Comparison of ENCODE assay signal across 1 fruit fly cellular context in genomic region chr3R:23334866-23335265, dm6.
TF ChIP-seq lines count a peak whose summit lies in the region.

No protein-coding gene starts in this region.

TF ChIP-seq in whole organism, embryonic, 481 proteins besides CTCF, POLR2A, EP300 and RAD21 (continued from another document and continues in another):
- peak; percentile 59 for TF ChIP-seq lilli (GFP tag; optimal IDR thresholded peaks at IDR 0.05; lab: Kevin White, UChicago)
- no peak for TF ChIP-seq grn (GFP tag; optimal IDR thresholded peaks at IDR 0.05; lab: Kevin White, UChicago)
- TF ChIP-seq Hr39 (optimal IDR thresholded peaks at IDR 0.05; lab: Kevin White, UChicago) = no peak
- TF ChIP-seq pnt (GFP tag; optimal IDR thresholded peaks at IDR 0.05; lab: Kevin White, UChicago) = no peak
- TF ChIP-seq Fer2 (tag; optimal IDR thresholded peaks at IDR 0.05; lab: Kevin White, UChicago) = no peak
- no peak for TF ChIP-seq NC2β (GFP tag; optimal IDR thresholded peaks at IDR 0.05; lab: Kevin White, UChicago)
- TF ChIP-seq Antp (GFP tag; optimal IDR thresholded peaks at IDR 0.05; lab: Kevin White, UChicago) = no peak
- TF ChIP-seq knrl (GFP tag; IDR thresholded peaks at IDR 0.05; lab: Robert Waterston, UW; ENCODE audit: partially characterized antibody) = no peak
- no peak for TF ChIP-seq CG13287 (GFP tag; IDR thresholded peaks at IDR 0.05; lab: Robert Waterston, UW; ENCODE audit: partially characterized antibody)
- TF ChIP-seq salm (tag; optimal IDR thresholded peaks at IDR 0.05; lab: Kevin White, UChicago) = no peak
- no peak for TF ChIP-seq CG11093 (GFP tag; IDR thresholded peaks at IDR 0.05; lab: Robert Waterston, UW)
- TF ChIP-seq CG11504 (tag; optimal IDR thresholded peaks at IDR 0.05; lab: Kevin White, UChicago) = peak; percentile 50
- no peak for TF ChIP-seq vfl (GFP tag; optimal IDR thresholded peaks at IDR 0.05; lab: Kevin White, UChicago)
- no peak for TF ChIP-seq Camta (GFP tag; optimal IDR thresholded peaks at IDR 0.05; lab: Kevin White, UChicago)
- TF ChIP-seq jigr1 (GFP tag; IDR thresholded peaks at IDR 0.05; lab: Robert Waterston, UW) = no peak
- TF ChIP-seq CG7839 (tag; optimal IDR thresholded peaks at IDR 0.05; lab: Kevin White, UChicago) = peak; percentile 64
- TF ChIP-seq run (tag; optimal IDR thresholded peaks at IDR 0.05; lab: Kevin White, UChicago) = no peak
- TF ChIP-seq CG9609 (GFP tag; optimal IDR thresholded peaks at IDR 0.05; lab: Kevin White, UChicago) = no peak
- TF ChIP-seq CG10267 (tag; optimal IDR thresholded peaks at IDR 0.05; lab: Kevin White, UChicago) = no peak
- TF ChIP-seq stc (GFP tag; IDR thresholded peaks at IDR 0.05; lab: Robert Waterston, UW) = peak; percentile 18; the same call in 1 of the 2 replicates
- peak; percentile 42; the same call in 1 of the 2 replicates for TF ChIP-seq CG7372 (GFP tag; IDR thresholded peaks at IDR 0.05; lab: Robert Waterston, UW)
- TF ChIP-seq az2 (GFP tag; optimal IDR thresholded peaks at IDR 0.05; lab: Kevin White, UChicago) = peak; percentile 6
- TF ChIP-seq chinmo (GFP tag; IDR thresholded peaks at IDR 0.05; lab: Robert Waterston, UW; ENCODE audit: partially characterized antibody) = no peak
- TF ChIP-seq sens (GFP tag; lab: Kevin White, UChicago) = no peak
- peak; percentile 60 for TF ChIP-seq CG32532 (GFP tag; IDR thresholded peaks at IDR 0.05; lab: Robert Waterston, UW)
- TF ChIP-seq gce (GFP tag; IDR thresholded peaks at IDR 0.05; lab: Robert Waterston, UW) = no peak
- no peak for TF ChIP-seq cad (GFP tag; optimal IDR thresholded peaks at IDR 0.05; lab: Kevin White, UChicago)
- TF ChIP-seq Hmx (GFP tag; optimal IDR thresholded peaks at IDR 0.05; lab: Kevin White, UChicago) = no peak
- no peak for TF ChIP-seq Chrac-16 (GFP tag; optimal IDR thresholded peaks at IDR 0.05; lab: Kevin White, UChicago)
- no peak for TF ChIP-seq CG10959 (GFP tag; IDR thresholded peaks at IDR 0.05; lab: Robert Waterston, UW)
- TF ChIP-seq fd64A (GFP tag; optimal IDR thresholded peaks at IDR 0.05; lab: Kevin White, UChicago) = no peak
- TF ChIP-seq YL-1 (GFP tag; optimal IDR thresholded peaks at IDR 0.05; lab: Kevin White, UChicago) = no peak
- no peak for TF ChIP-seq nerfin-2 (GFP tag; IDR thresholded peaks at IDR 0.05; lab: Robert Waterston, UW; ENCODE audit: partially characterized antibody)
- no peak for TF ChIP-seq ken (GFP tag; IDR thresholded peaks at IDR 0.05; lab: Robert Waterston, UW)
- TF ChIP-seq lab (GFP tag; optimal IDR thresholded peaks at IDR 0.05; lab: Kevin White, UChicago) = peak; percentile 77
- TF ChIP-seq Scr (GFP tag; IDR thresholded peaks at IDR 0.05; lab: Robert Waterston, UW; ENCODE audit: partially characterized antibody) = no peak
- TF ChIP-seq ems (GFP tag; optimal IDR thresholded peaks at IDR 0.05; lab: Kevin White, UChicago) = peak; percentile 21
- TF ChIP-seq CG12744 (GFP tag; optimal IDR thresholded peaks at IDR 0.05; lab: Kevin White, UChicago) = no peak
- no peak for TF ChIP-seq CG6654 (GFP tag; optimal IDR thresholded peaks at IDR 0.05; lab: Kevin White, UChicago)
- TF ChIP-seq klu (GFP tag; IDR thresholded peaks at IDR 0.05; lab: Robert Waterston, UW) = peak; percentile 33; the same call in 1 of the 2 replicates
- no peak for TF ChIP-seq CG11696 (GFP tag; IDR thresholded peaks at IDR 0.05; lab: Robert Waterston, UW)
- no peak for TF ChIP-seq insv (GFP tag; optimal IDR thresholded peaks at IDR 0.05; lab: Kevin White, UChicago)
- TF ChIP-seq Ets65A (GFP tag; lab: Kevin White, UChicago) = no peak
- no peak for TF ChIP-seq dimm (GFP tag; IDR thresholded peaks at IDR 0.05; lab: Robert Waterston, UW)
- TF ChIP-seq Lim3 (GFP tag; IDR thresholded peaks at IDR 0.05; lab: Robert Waterston, UW) = no peak
- TF ChIP-seq CG10979 (tag; optimal IDR thresholded peaks at IDR 0.05; lab: Kevin White, UChicago) = no peak
- no peak for TF ChIP-seq slou (GFP tag; optimal IDR thresholded peaks at IDR 0.05; lab: Kevin White, UChicago)
- peak; percentile 24 for TF ChIP-seq Dek (tag; optimal IDR thresholded peaks at IDR 0.05; lab: Kevin White, UChicago)
- TF ChIP-seq Ravus (GFP tag; IDR thresholded peaks at IDR 0.05; lab: Robert Waterston, UW) = no peak; the same call in 1 of the 2 replicates
- 0 out of 3 replicates have a peak, but pooled peaks have one; percentile 11 for TF ChIP-seq C15 (GFP tag; IDR thresholded peaks at IDR 0.05; lab: Robert Waterston, UW)
- no peak for TF ChIP-seq CG3163 (GFP tag; optimal IDR thresholded peaks at IDR 0.05; lab: Kevin White, UChicago)
- TF ChIP-seq Dref (GFP tag; IDR thresholded peaks at IDR 0.05; lab: Robert Waterston, UW) = no peak
- TF ChIP-seq CG3847 (GFP tag; IDR thresholded peaks at IDR 0.05; lab: Robert Waterston, UW) = peak; percentile 54
- peak; percentile 8 for TF ChIP-seq Oli (tag; optimal IDR thresholded peaks at IDR 0.05; lab: Kevin White, UChicago)
- TF ChIP-seq Nf-YB (GFP tag; optimal IDR thresholded peaks at IDR 0.05; lab: Kevin White, UChicago) = no peak
- TF ChIP-seq rib (GFP tag; IDR thresholded peaks at IDR 0.05; lab: Robert Waterston, UW) = no peak
- no peak for TF ChIP-seq Bgb (GFP tag; IDR thresholded peaks at IDR 0.05; lab: Robert Waterston, UW; ENCODE audit: partially characterized antibody)
- no peak for TF ChIP-seq repo (GFP tag; optimal IDR thresholded peaks at IDR 0.05; lab: Kevin White, UChicago)
- peak; percentile 22; the same call in 1 of the 4 replicates for TF ChIP-seq Gug (GFP tag; IDR thresholded peaks at IDR 0.05; lab: Robert Waterston, UW)
- no peak for TF ChIP-seq prd (optimal IDR thresholded peaks at IDR 0.05; lab: Kevin White, UChicago)
- TF ChIP-seq prd (GFP tag; IDR thresholded peaks at IDR 0.05; lab: Robert Waterston, UW) = peak; percentile 55; the same call in 2 of the 3 replicates
- TF ChIP-seq CG3838 (GFP tag; optimal IDR thresholded peaks at IDR 0.05; lab: Kevin White, UChicago) = no peak
- no peak for TF ChIP-seq cato (GFP tag; optimal IDR thresholded peaks at IDR 0.05; lab: Kevin White, UChicago; ENCODE audit: borderline replicate concordance)
- TF ChIP-seq so (GFP tag; IDR thresholded peaks at IDR 0.05; lab: Robert Waterston, UW) = no peak
- no peak for TF ChIP-seq pfk (GFP tag; optimal IDR thresholded peaks at IDR 0.05; lab: Kevin White, UChicago)
- peak; percentile 34 for TF ChIP-seq CG9817 (tag; optimal IDR thresholded peaks at IDR 0.05; lab: Kevin White, UChicago)
- TF ChIP-seq CG31388 (GFP tag; optimal IDR thresholded peaks at IDR 0.05; lab: Kevin White, UChicago) = no peak
- peak; percentile 35; the same call in 1 of the 2 replicates for TF ChIP-seq CG4730 (GFP tag; IDR thresholded peaks at IDR 0.05; lab: Robert Waterston, UW)
- TF ChIP-seq Usf (GFP tag; optimal IDR thresholded peaks at IDR 0.05; lab: Kevin White, UChicago) = no peak
- peak; percentile 1 for TF ChIP-seq Deaf1 (tag; optimal IDR thresholded peaks at IDR 0.05; lab: Kevin White, UChicago)
- peak; percentile 53; the same call in 1 of the 3 replicates for TF ChIP-seq Dbx (GFP tag; IDR thresholded peaks at IDR 0.05; lab: Robert Waterston, UW)
- TF ChIP-seq aop (GFP tag; IDR thresholded peaks at IDR 0.05; lab: Robert Waterston, UW) = no peak
- no peak for TF ChIP-seq NK7.1 (GFP tag; optimal IDR thresholded peaks at IDR 0.05; lab: Kevin White, UChicago)
- TF ChIP-seq CG15601 (tag; optimal IDR thresholded peaks at IDR 0.05; lab: Kevin White, UChicago) = no peak
- TF ChIP-seq toy (GFP tag; IDR thresholded peaks at IDR 0.05; lab: Robert Waterston, UW) = no peak
- TF ChIP-seq CG8765 (GFP tag; IDR thresholded peaks at IDR 0.05; lab: Robert Waterston, UW) = peak; percentile 33; the same call in 1 of the 2 replicates
- no peak for TF ChIP-seq sc (optimal IDR thresholded peaks at IDR 0.05; lab: Kevin White, UChicago)
- no peak for TF ChIP-seq sc (GFP tag; optimal IDR thresholded peaks at IDR 0.05; lab: Kevin White, UChicago)
- TF ChIP-seq p53 (GFP tag; optimal IDR thresholded peaks at IDR 0.05; lab: Kevin White, UChicago) = no peak
- TF ChIP-seq ttk (GFP tag; IDR thresholded peaks at IDR 0.05; lab: Robert Waterston, UW) = 0 out of 2 replicates have a peak, but pooled peaks have one; percentile 20
- TF ChIP-seq gro (GFP tag; optimal IDR thresholded peaks at IDR 0.05; lab: Kevin White, UChicago) = peak; percentile 75
- TF ChIP-seq CG2889 (GFP tag; IDR thresholded peaks at IDR 0.05; lab: Robert Waterston, UW) = peak; percentile 29; the same call in 1 of the 3 replicates
- TF ChIP-seq NfI (GFP tag; optimal IDR thresholded peaks at IDR 0.05; lab: Kevin White, UChicago) = peak; percentile 42
- no peak for TF ChIP-seq ato (GFP tag; IDR thresholded peaks at IDR 0.05; lab: Robert Waterston, UW; ENCODE audit: partially characterized antibody)
- TF ChIP-seq CG7928 (GFP tag; optimal IDR thresholded peaks at IDR 0.05; lab: Kevin White, UChicago) = no peak
- no peak for TF ChIP-seq crol (GFP tag; IDR thresholded peaks at IDR 0.05; lab: Robert Waterston, UW)
- peak; percentile 60 for TF ChIP-seq grau (tag; optimal IDR thresholded peaks at IDR 0.05; lab: Kevin White, UChicago)
- no peak for TF ChIP-seq Nf-YA (GFP tag; IDR thresholded peaks at IDR 0.05; lab: Robert Waterston, UW)
- no peak for TF ChIP-seq ftz-f1 (GFP tag; optimal IDR thresholded peaks at IDR 0.05; lab: Kevin White, UChicago)
- TF ChIP-seq CrebB (tag; optimal IDR thresholded peaks at IDR 0.05; lab: Kevin White, UChicago) = no peak
- peak; percentile 40; the same call in 1 of the 2 replicates for TF ChIP-seq sisA (GFP tag; IDR thresholded peaks at IDR 0.05; lab: Robert Waterston, UW)
- no peak for TF ChIP-seq Poxn (GFP tag; IDR thresholded peaks at IDR 0.05; lab: Robert Waterston, UW)
- TF ChIP-seq CG15696 (tag; optimal IDR thresholded peaks at IDR 0.05; lab: Kevin White, UChicago) = no peak
- peak; percentile 4 for TF ChIP-seq HLH54F (GFP tag; optimal IDR thresholded peaks at IDR 0.05; lab: Kevin White, UChicago)
- no peak for TF ChIP-seq CG17328 (GFP tag; IDR thresholded peaks at IDR 0.05; lab: Robert Waterston, UW)
- peak; percentile 30 for TF ChIP-seq Dip3 (GFP tag; optimal IDR thresholded peaks at IDR 0.05; lab: Kevin White, UChicago)
- no peak for TF ChIP-seq CG11560 (tag; IDR thresholded peaks at IDR 0.05; lab: Robert Waterston, UW)
- TF ChIP-seq CG7271 (tag; optimal IDR thresholded peaks at IDR 0.05; lab: Kevin White, UChicago) = no peak
- TF ChIP-seq CG5245 (GFP tag; optimal IDR thresholded peaks at IDR 0.05; lab: Kevin White, UChicago) = peak; percentile 10
- no peak for TF ChIP-seq CG17829 (tag; optimal IDR thresholded peaks at IDR 0.05; lab: Kevin White, UChicago)
- TF ChIP-seq CG10431 (GFP tag; optimal IDR thresholded peaks at IDR 0.05; lab: Kevin White, UChicago) = no peak
- TF ChIP-seq CG10147 (GFP tag; optimal IDR thresholded peaks at IDR 0.05; lab: Kevin White, UChicago) = peak; percentile 52
- peak; percentile 29 for TF ChIP-seq cg (GFP tag; optimal IDR thresholded peaks at IDR 0.05; lab: Kevin White, UChicago)
- TF ChIP-seq gsb (GFP tag; IDR thresholded peaks at IDR 0.05; lab: Robert Waterston, UW) = no peak
- no peak for TF ChIP-seq Atf-2 (GFP tag; optimal IDR thresholded peaks at IDR 0.05; lab: Kevin White, UChicago)
- no peak for TF ChIP-seq pb (GFP tag; optimal IDR thresholded peaks at IDR 0.05; lab: Kevin White, UChicago)
- no peak for TF ChIP-seq gt (GFP tag; IDR thresholded peaks at IDR 0.05; lab: Robert Waterston, UW)
- TF ChIP-seq fu2 (GFP tag; optimal IDR thresholded peaks at IDR 0.05; lab: Kevin White, UChicago) = no peak
- no peak for TF ChIP-seq CG17912 (GFP tag; optimal IDR thresholded peaks at IDR 0.05; lab: Kevin White, UChicago)
- peak; percentile 31 for TF ChIP-seq CG13424 (tag; optimal IDR thresholded peaks at IDR 0.05; lab: Kevin White, UChicago)
- peak; percentile 74 for TF ChIP-seq Meics (GFP tag; optimal IDR thresholded peaks at IDR 0.05; lab: Kevin White, UChicago)
- TF ChIP-seq pho (GFP tag; optimal IDR thresholded peaks at IDR 0.05; lab: Kevin White, UChicago) = peak; percentile 48
- no peak for TF ChIP-seq fd102C (GFP tag; optimal IDR thresholded peaks at IDR 0.05; lab: Kevin White, UChicago)
- peak; percentile 15 for TF ChIP-seq lbe (GFP tag; optimal IDR thresholded peaks at IDR 0.05; lab: Kevin White, UChicago)
- no peak for TF ChIP-seq onecut (GFP tag; IDR thresholded peaks at IDR 0.05; lab: Robert Waterston, UW)
- TF ChIP-seq CG7357 (GFP tag; IDR thresholded peaks at IDR 0.05; lab: Robert Waterston, UW) = no peak
- TF ChIP-seq CG12219 (GFP tag; optimal IDR thresholded peaks at IDR 0.05; lab: Kevin White, UChicago) = no peak
- no peak for TF ChIP-seq CG12104 (GFP tag; optimal IDR thresholded peaks at IDR 0.05; lab: Kevin White, UChicago)
- peak; percentile 39 for TF ChIP-seq Hmr (GFP tag; optimal IDR thresholded peaks at IDR 0.05; lab: Kevin White, UChicago)
- TF ChIP-seq dpn (GFP tag; optimal IDR thresholded peaks at IDR 0.05; lab: Kevin White, UChicago) = peak; percentile 14 to 44
- TF ChIP-seq CG32772 (GFP tag; IDR thresholded peaks at IDR 0.05; lab: Robert Waterston, UW) = peak; percentile 46; the same call in 1 of the 2 replicates
- TF ChIP-seq Doc2 (GFP tag; IDR thresholded peaks at IDR 0.05; lab: Robert Waterston, UW) = no peak
- no peak for TF ChIP-seq trh (GFP tag; optimal IDR thresholded peaks at IDR 0.05; lab: Kevin White, UChicago)
- no peak for TF ChIP-seq zf30C (GFP tag; optimal IDR thresholded peaks at IDR 0.05; lab: Kevin White, UChicago)
- TF ChIP-seq vvl (GFP tag; IDR thresholded peaks at IDR 0.05; lab: Robert Waterston, UW) = peak; percentile 49
- TF ChIP-seq wek (GFP tag; optimal IDR thresholded peaks at IDR 0.05; lab: Kevin White, UChicago) = no peak
- TF ChIP-seq Asciz (GFP tag; optimal IDR thresholded peaks at IDR 0.05; lab: Kevin White, UChicago) = peak; percentile 20
- TF ChIP-seq CHES-1-like (GFP tag; optimal IDR thresholded peaks at IDR 0.05; lab: Kevin White, UChicago) = no peak
- no peak for TF ChIP-seq sqz (GFP tag; optimal IDR thresholded peaks at IDR 0.05; lab: Kevin White, UChicago)
- TF ChIP-seq BtbVII (GFP tag; optimal IDR thresholded peaks at IDR 0.05; lab: Kevin White, UChicago) = peak; percentile 24
- TF ChIP-seq tgo (GFP tag; IDR thresholded peaks at IDR 0.05; lab: Robert Waterston, UW) = peak; percentile 41; the same call in 2 of the 3 replicates
- TF ChIP-seq nmo (GFP tag; optimal IDR thresholded peaks at IDR 0.05; lab: Kevin White, UChicago) = peak; percentile 41
- TF ChIP-seq D (optimal IDR thresholded peaks at IDR 0.05; lab: Kevin White, UChicago) = no peak
- TF ChIP-seq D (GFP tag; optimal IDR thresholded peaks at IDR 0.05; lab: Kevin White, UChicago) = peak; percentile 6
- peak; percentile 32 for TF ChIP-seq CG6689 (GFP tag; IDR thresholded peaks at IDR 0.05; lab: Robert Waterston, UW)
- no peak for TF ChIP-seq ase (GFP tag; IDR thresholded peaks at IDR 0.05; lab: Robert Waterston, UW)
